Fruit fly (Drosophila melanogaster) whole organism, adult: ENCODE measurements around the gene Gk2.

Experiments
- CG12768 ChIP-seq: fragments of 200-800 bp; sonication (Bioruptor generic); optimal IDR thresholded peaks from 2 replicates; lab custom pipeline; 2017; ENCODE audit warnings: missing biosample characterization, missing genetic modification characterization, mild to moderate bottlenecking, moderate library complexity, missing genetic modification reagents
- CG33017 ChIP-seq: fragments of 200-800 bp; sonication (Bioruptor generic); optimal IDR thresholded peaks from 2 replicates; lab custom pipeline; 2018; ENCODE audit warnings: missing biosample characterization, mild to moderate bottlenecking, missing genetic modification characterization, moderate library complexity
- Clk ChIP-seq: fragments of 200-800 bp; sonication (Bioruptor generic); optimal IDR thresholded peaks from 2 replicates; lab custom pipeline; 2017; ENCODE audit warnings: missing biosample characterization, missing genetic modification characterization
- Crg-1 ChIP-seq: fragments of 200-800 bp; sonication (Bioruptor generic); optimal IDR thresholded peaks from 2 replicates; lab custom pipeline; 2016; ENCODE audit warnings: missing biosample characterization, missing genetic modification characterization
- Mnt ChIP-seq: fragments of 200-800 bp; sonication (Bioruptor generic); optimal IDR thresholded peaks from 2 replicates; lab custom pipeline; 2016; ENCODE audit warnings: missing biosample characterization, mild to moderate bottlenecking, missing genetic modification characterization
- bab1 ChIP-seq: fragments of 200-800 bp; sonication (Bioruptor generic); optimal IDR thresholded peaks from 3 replicates; lab custom pipeline; 2019; ENCODE audit warnings: missing biosample characterization, mild to moderate bottlenecking, missing genetic modification characterization, moderate library complexity
- cnc ChIP-seq, 2 experiments: fragments of >200 bp; optimal IDR thresholded peaks; 2 replicates each; lab custom pipeline; 2017
- kay ChIP-seq: fragments of 200-800 bp; sonication (Bioruptor generic); peaks from one replicate; lab custom pipeline; 2016; ENCODE audit warnings: missing biosample characterization, missing genetic modification characterization, borderline replicate concordance
- ovo ChIP-seq: fragments of 200-800 bp; sonication (Bioruptor generic); optimal IDR thresholded peaks from 2 replicates; lab custom pipeline; 2016; ENCODE audit warnings: missing biosample characterization, missing genetic modification characterization
- pad ChIP-seq: fragments of 200-800 bp; sonication (Bioruptor generic); optimal IDR thresholded peaks from 3 replicates; lab custom pipeline; 2017; ENCODE audit warnings: missing biosample characterization, missing genetic modification characterization, mild to moderate bottlenecking, moderate library complexity, missing genetic modification reagents
- toe ChIP-seq: fragments of 200-800 bp; sonication (Bioruptor generic); optimal IDR thresholded peaks from 2 replicates; lab custom pipeline; 2016; ENCODE audit warnings: missing biosample characterization, missing genetic modification characterization

dm6 chr3L:1748218-1748617 is 10.0 kb downstream of the Gk2 start:
- TF ChIP-seq cnc (optimal IDR thresholded peaks at IDR 0.05; lab: Kevin White, UChicago) (no peak), pad (no peak), CG33017 (tag; lab: Kevin White, UChicago) (no peak), Clk (GFP tag; lab: Kevin White, UChicago) (no peak), ovo (GFP tag; lab: Kevin White, UChicago) (no peak), Mnt (GFP tag; lab: Kevin White, UChicago) (no peak), kay (no peak), Crg-1 (GFP tag; lab: Kevin White, UChicago) (no peak), bab1 (GFP tag; lab: Kevin White, UChicago) (no peak), CG12768 (GFP tag; lab: Kevin White, UChicago) (no peak), toe (no peak)
